Fruit fly (Drosophila melanogaster) whole organism, embryonic: ENCODE data around the gene CG13810.

ENCODE experiments used
- CG12155 ChIP-seq: fragments of 200-800 bp; sonication (Bioruptor generic); optimal IDR thresholded peaks from 3 replicates; lab custom pipeline; 2016; ENCODE audit warnings: missing biosample characterization, missing genetic modification characterization
- CG13123 ChIP-seq: fragments of 200-800 bp; sonication (Bioruptor generic); optimal IDR thresholded peaks from 2 replicates; lab custom pipeline; 2016; ENCODE audit warnings: missing biosample characterization, missing genetic modification characterization
- CG13287 ChIP-seq: fragments of 200-800 bp; sonication (Bioruptor generic); IDR thresholded peaks from 2 replicates; pipeline ENCODE4 v1.3.6; 2022; ENCODE audit warnings: missing biosample characterization, missing genetic modification characterization; ENCODE audit not compliant: partially characterized antibody
- CG13296 ChIP-seq: fragments of 200-800 bp; sonication (Bioruptor generic); optimal IDR thresholded peaks from 3 replicates; lab custom pipeline; 2018; ENCODE audit warnings: missing biosample characterization, mild to moderate bottlenecking, missing genetic modification characterization
- CG1602 ChIP-seq: fragments of 200-800 bp; sonication (Bioruptor generic); optimal IDR thresholded peaks from 3 replicates; lab custom pipeline; 2016; ENCODE audit warnings: missing biosample characterization, missing genetic modification characterization
- CG1603 ChIP-seq: fragments of 200-800 bp; sonication (Bioruptor generic); optimal IDR thresholded peaks from 2 replicates; lab custom pipeline; 2019; ENCODE audit warnings: missing biosample characterization, mild to moderate bottlenecking, missing genetic modification characterization, moderate library complexity
- CG16863 ChIP-seq: fragments of 200-800 bp; sonication (Bioruptor generic); optimal IDR thresholded peaks from 3 replicates; lab custom pipeline; 2016; ENCODE audit warnings: missing biosample characterization, missing genetic modification characterization
- CG17186 ChIP-seq: fragments of 200-800 bp; sonication (Bioruptor generic); optimal IDR thresholded peaks from 3 replicates; lab custom pipeline; 2017; ENCODE audit warnings: missing biosample characterization, missing genetic modification reagents, missing genetic modification characterization
- CG17385 ChIP-seq: fragments of 200-800 bp; sonication (Bioruptor generic); optimal IDR thresholded peaks from 3 replicates; lab custom pipeline; 2018; ENCODE audit warnings: missing biosample characterization, mild to moderate bottlenecking, missing genetic modification characterization
- CG17568 ChIP-seq: fragments of 200-800 bp; sonication (Bioruptor generic); optimal IDR thresholded peaks from 2 replicates; lab custom pipeline; 2018; ENCODE audit warnings: missing biosample characterization, mild to moderate bottlenecking, missing genetic modification characterization, moderate library complexity
- CG18011 ChIP-seq: fragments of 200-800 bp; sonication (Bioruptor generic); optimal IDR thresholded peaks from 2 replicates; lab custom pipeline; 2017; ENCODE audit warnings: missing biosample characterization, missing genetic modification characterization, mild to moderate bottlenecking, moderate library complexity, missing genotype
- CG18619 ChIP-seq: fragments of 200-800 bp; sonication (Bioruptor generic); optimal IDR thresholded peaks from 3 replicates; lab custom pipeline; 2017; ENCODE audit warnings: missing biosample characterization, mild to moderate bottlenecking, missing genetic modification characterization
- CG2120 ChIP-seq: fragments of 200-800 bp; sonication (Bioruptor generic); optimal IDR thresholded peaks from 3 replicates; lab custom pipeline; 2016; ENCODE audit warnings: missing biosample characterization, missing genetic modification characterization
- CG2129 ChIP-seq: fragments of 200-800 bp; sonication (Bioruptor generic); IDR thresholded peaks from 2 replicates; pipeline ENCODE4 v1.3.6; 2022; ENCODE audit warnings: missing biosample characterization, missing genetic modification characterization; ENCODE audit not compliant: partially characterized antibody
- CG2875 ChIP-seq: fragments of 200-800 bp; sonication (Bioruptor generic); optimal IDR thresholded peaks from 2 replicates; lab custom pipeline; 2017; ENCODE audit warnings: missing biosample characterization, mild to moderate bottlenecking, missing genetic modification characterization, missing genetic modification reagents
- CG2889 ChIP-seq: fragments of 200-800 bp; sonication (Bioruptor generic); IDR thresholded peaks from 3 replicates; pipeline ENCODE4 v1.3.6; 2022; ENCODE audit warnings: missing biosample characterization, missing genetic modification characterization
- CG4424 ChIP-seq: fragments of 200-800 bp; sonication (Bioruptor generic); optimal IDR thresholded peaks from 3 replicates; lab custom pipeline; 2016; ENCODE audit warnings: missing biosample characterization, missing genetic modification characterization
- CG4854 ChIP-seq: fragments of 200-800 bp; sonication (Bioruptor generic); optimal IDR thresholded peaks from 2 replicates; lab custom pipeline; 2016; ENCODE audit warnings: missing biosample characterization, missing genetic modification characterization, inconsistent platforms
- CG8281 ChIP-seq: fragments of 200-800 bp; sonication (Bioruptor generic); optimal IDR thresholded peaks from 2 replicates; lab custom pipeline; 2018; ENCODE audit warnings: missing biosample characterization, mild to moderate bottlenecking, missing genetic modification characterization, moderate library complexity
- CG8359 ChIP-seq: fragments of 200-800 bp; sonication (Bioruptor generic); optimal IDR thresholded peaks from 2 replicates; lab custom pipeline; 2017; ENCODE audit warnings: missing biosample characterization, mild to moderate bottlenecking, missing genetic modification characterization, borderline replicate concordance
- Chrac-16 ChIP-seq: fragments of 200-800 bp; sonication (Bioruptor generic); optimal IDR thresholded peaks from 3 replicates; lab custom pipeline; 2016; ENCODE audit warnings: missing biosample characterization, missing genetic modification characterization
- D19B ChIP-seq: fragments of 200-800 bp; sonication (Bioruptor generic); optimal IDR thresholded peaks from 2 replicates; lab custom pipeline; 2017; ENCODE audit warnings: missing biosample characterization, mild to moderate bottlenecking, missing genetic modification characterization
- Drgx ChIP-seq: fragments of 200-800 bp; sonication (Bioruptor generic); IDR thresholded peaks from 2 replicates; pipeline ENCODE4 v1.3.6; 2022; ENCODE audit warnings: missing biosample characterization, missing genetic modification characterization
- Eip74EF ChIP-seq, 2 experiments: fragments of 200-800 bp in 1 of 2; fragments of >200 bp in 1 of 2; sonication (Bioruptor generic) in 1 of 2; optimal IDR thresholded peaks; 2 replicates each; lab custom pipeline; 2017 to 2019; ENCODE audit warnings: missing biosample characterization in 2 of 2, missing genetic modification characterization in 2 of 2, mild to moderate bottlenecking in 1 of 2, moderate library complexity in 1 of 2
- Ets97D ChIP-seq: fragments of 200-800 bp; sonication (Bioruptor generic); optimal IDR thresholded peaks from 3 replicates; lab custom pipeline; 2016; ENCODE audit warnings: missing biosample characterization, missing genetic modification characterization
- HLH4C ChIP-seq: fragments of 200-800 bp; sonication (Bioruptor generic); IDR thresholded peaks from 3 replicates; pipeline ENCODE4 v1.3.6; 2022; ENCODE audit warnings: missing biosample characterization, missing genetic modification characterization; ENCODE audit not compliant: partially characterized antibody
- Hr51 ChIP-seq, 2 experiments: fragments of 200-800 bp; sonication (Bioruptor generic); optimal IDR thresholded peaks; 2 replicates in 1 of 2; 3 replicates in 1 of 2; lab custom pipeline; 2016 to 2018; ENCODE audit warnings: missing biosample characterization in 2 of 2, missing genetic modification characterization in 2 of 2, mild to moderate bottlenecking in 1 of 2, moderate library complexity in 1 of 2
- Lim3 ChIP-seq: fragments of 200-800 bp; sonication (Bioruptor generic); IDR thresholded peaks from 2 replicates; pipeline ENCODE4 v1.3.6; 2022; ENCODE audit warnings: missing biosample characterization, missing genetic modification characterization
- MBD-R2 ChIP-seq: fragments of 200-800 bp; sonication (Bioruptor generic); IDR thresholded peaks from 2 replicates; pipeline ENCODE4 v1.3.6; 2022; ENCODE audit warnings: missing biosample characterization, missing genetic modification characterization
- Oli ChIP-seq: fragments of 200-800 bp; sonication (Bioruptor generic); optimal IDR thresholded peaks from 2 replicates; lab custom pipeline; 2018; ENCODE audit warnings: missing biosample characterization, mild to moderate bottlenecking, missing genetic modification characterization, moderate library complexity
- al ChIP-seq: fragments of 200-800 bp; sonication (Bioruptor generic); IDR thresholded peaks from 2 replicates; pipeline ENCODE4 v1.3.6; 2022; ENCODE audit warnings: missing biosample characterization, missing genetic modification characterization
- ase ChIP-seq: fragments of 200-800 bp; sonication (Bioruptor generic); IDR thresholded peaks from 3 replicates; pipeline ENCODE4 v1.3.6; 2022; ENCODE audit warnings: missing biosample characterization, missing genetic modification characterization
- bcd ChIP-seq: fragments of 200-800 bp; sonication (Bioruptor generic); optimal IDR thresholded peaks from 2 replicates; lab custom pipeline; 2017; ENCODE audit warnings: missing biosample characterization, mild to moderate bottlenecking, missing genetic modification characterization
- bowl ChIP-seq: fragments of 200-800 bp; sonication (Bioruptor generic); IDR thresholded peaks from 2 replicates; pipeline ENCODE4 v1.3.6; 2022; ENCODE audit warnings: missing biosample characterization, missing genetic modification characterization
- emc ChIP-seq: fragments of 200-800 bp; sonication (Bioruptor generic); optimal IDR thresholded peaks from 2 replicates; lab custom pipeline; 2016; ENCODE audit warnings: missing biosample characterization, missing genetic modification characterization
- fd3F ChIP-seq: fragments of 200-800 bp; sonication (Bioruptor generic); optimal IDR thresholded peaks from 2 replicates; lab custom pipeline; 2018; ENCODE audit warnings: missing biosample characterization, mild to moderate bottlenecking, missing genetic modification characterization, moderate library complexity
- gcm ChIP-seq: fragments of 200-800 bp; sonication (Bioruptor generic); optimal IDR thresholded peaks from 2 replicates; lab custom pipeline; 2019; ENCODE audit warnings: missing biosample characterization, mild to moderate bottlenecking, missing genetic modification characterization, moderate library complexity
- gem ChIP-seq: fragments of 200-800 bp; sonication (Bioruptor generic); optimal IDR thresholded peaks from 2 replicates; lab custom pipeline; 2019; ENCODE audit warnings: missing biosample characterization, mild to moderate bottlenecking, missing genetic modification characterization, moderate library complexity
- her ChIP-seq: fragments of 200-800 bp; sonication (Bioruptor generic); optimal IDR thresholded peaks from 2 replicates; lab custom pipeline; 2016; ENCODE audit warnings: missing biosample characterization, missing genetic modification characterization
- kay ChIP-seq: fragments of 200-800 bp; sonication (Bioruptor generic); optimal IDR thresholded peaks from 2 replicates; lab custom pipeline; 2016; ENCODE audit warnings: missing biosample characterization, missing genetic modification characterization
- lab ChIP-seq: fragments of 200-800 bp; sonication (Bioruptor generic); optimal IDR thresholded peaks from 3 replicates; lab custom pipeline; 2017; ENCODE audit warnings: missing biosample characterization, missing genetic modification characterization, mild to moderate bottlenecking, moderate library complexity, missing genetic modification reagents
- lola ChIP-seq, 3 experiments: fragments of >200 bp in 2 of 3; fragments of 200-800 bp in 1 of 3; sonication (Bioruptor generic) in 1 of 3; optimal IDR thresholded peaks; 2 replicates each; lab custom pipeline; 2017 to 2019; ENCODE audit warnings: missing biosample characterization in 3 of 3, missing genetic modification characterization in 3 of 3, mild to moderate bottlenecking in 1 of 3, moderate library complexity in 1 of 3
- pan ChIP-seq, 4 experiments: fragments of >200 bp in 3 of 4; fragments of 200-800 bp in 1 of 4; sonication (Bioruptor generic) in 1 of 4; optimal IDR thresholded peaks in 3 of 4; IDR thresholded peaks in 1 of 4; 2 replicates each; pipeline versions ENCODE4 v1.3.6 to Lab custom; 2017 to 2022; ENCODE audit warnings: missing biosample characterization in 2 of 4, missing genetic modification characterization in 2 of 4, mixed read lengths in 1 of 4
- psq ChIP-seq: fragments of 200-800 bp; sonication (Bioruptor generic); optimal IDR thresholded peaks from 2 replicates; lab custom pipeline; 2017; ENCODE audit warnings: missing biosample characterization, missing genetic modification characterization
- pum ChIP-seq: fragments of 200-800 bp; sonication (Bioruptor generic); optimal IDR thresholded peaks from 2 replicates; lab custom pipeline; 2016; ENCODE audit warnings: missing biosample characterization, missing genetic modification characterization
- run ChIP-seq: fragments of 200-800 bp; sonication (Bioruptor generic); optimal IDR thresholded peaks from 3 replicates; lab custom pipeline; 2018; ENCODE audit warnings: missing biosample characterization, mild to moderate bottlenecking, missing genetic modification characterization
- unc-4 ChIP-seq: fragments of 200-800 bp; sonication (Bioruptor generic); IDR thresholded peaks from 2 replicates; pipeline ENCODE4 v1.3.6; 2022; ENCODE audit warnings: missing biosample characterization, missing genetic modification characterization; ENCODE audit not compliant: partially characterized antibody

Gene CG13810

dm6 chr3L:2151588-2152372 is 34.0 kb upstream of the CG13810 start, which contains the start of gene zormin (continued):
- TF ChIP-seq Lim3 (GFP tag; lab: Robert Waterston, UW), result no peak
- TF ChIP-seq D19B, result peak; percentile 93
- TF ChIP-seq CG2129 (GFP tag; lab: Robert Waterston, UW), result no peak
- no peak for TF ChIP-seq psq (GFP tag; lab: Kevin White, UChicago)
- TF ChIP-seq lola (GFP tag; optimal IDR thresholded peaks at IDR 0.05; lab: Kevin White, UChicago), result no peak
- TF ChIP-seq run (tag; lab: Kevin White, UChicago), result no peak
- TF ChIP-seq bcd (GFP tag; lab: Kevin White, UChicago), result no peak
- TF ChIP-seq Chrac-16 (GFP tag; lab: Kevin White, UChicago), result no peak
- no peak for TF ChIP-seq CG8359 (GFP tag; lab: Kevin White, UChicago)
- no peak for TF ChIP-seq her (GFP tag; lab: Kevin White, UChicago)
- no peak for TF ChIP-seq CG17186
- peak; percentile 39 for TF ChIP-seq CG1603 (tag; lab: Kevin White, UChicago)
- no peak for TF ChIP-seq fd3F (GFP tag; lab: Kevin White, UChicago)
- no peak for TF ChIP-seq CG4854 (GFP tag; lab: Kevin White, UChicago)
- peak; percentile 47 for TF ChIP-seq gem (tag; lab: Kevin White, UChicago)
- TF ChIP-seq CG16863 (GFP tag; lab: Kevin White, UChicago), result no peak
- TF ChIP-seq CG13287 (GFP tag; lab: Robert Waterston, UW), result peak; percentile 54
- peak; percentile 44; the same call in 1 of the 2 replicates for TF ChIP-seq unc-4
- no peak for TF ChIP-seq CG2875
- TF ChIP-seq CG17568 (GFP tag; lab: Kevin White, UChicago), result no peak
- TF ChIP-seq HLH4C (GFP tag; lab: Robert Waterston, UW), result no peak
- peak; percentile 4 for TF ChIP-seq Oli (tag; lab: Kevin White, UChicago)
- no peak for TF ChIP-seq CG2120 (GFP tag; lab: Kevin White, UChicago)
- no peak for TF ChIP-seq pan (optimal IDR thresholded peaks at IDR 0.05; lab: Kevin White, UChicago)
- TF ChIP-seq pan (GFP tag; optimal IDR thresholded peaks at IDR 0.05 in 1 of 2, IDR thresholded peaks at IDR 0.05 in 1 of 2), result no peak
- no peak for TF ChIP-seq CG2889 (GFP tag; lab: Robert Waterston, UW)
- peak; percentile 50; the same call in 1 of the 3 replicates for TF ChIP-seq ase
- TF ChIP-seq al, result no peak
- no peak for TF ChIP-seq CG12155 (GFP tag; lab: Kevin White, UChicago)
- TF ChIP-seq CG8281 (tag; lab: Kevin White, UChicago), result no peak
- TF ChIP-seq MBD-R2 (GFP tag; lab: Robert Waterston, UW), result no peak
- peak; percentile 32 for TF ChIP-seq CG4424 (GFP tag; lab: Kevin White, UChicago)
- no peak for TF ChIP-seq CG13296 (GFP tag; lab: Kevin White, UChicago)
- peak in 1 of 2 experiments; percentile 35 for TF ChIP-seq Hr51 (GFP tag; optimal IDR thresholded peaks at IDR 0.05; lab: Kevin White, UChicago)
- no peak for TF ChIP-seq emc (GFP tag; lab: Kevin White, UChicago)
- no peak for TF ChIP-seq CG18011 (GFP tag; lab: Kevin White, UChicago)
- TF ChIP-seq bowl, result no peak
- TF ChIP-seq CG13123 (GFP tag; lab: Kevin White, UChicago), result no peak
- no peak for TF ChIP-seq kay
- no peak for TF ChIP-seq CG1602
- no peak for TF ChIP-seq CG18619 (GFP tag; lab: Kevin White, UChicago)
- peak; percentile 32 for TF ChIP-seq lab (GFP tag; lab: Kevin White, UChicago)
- no peak for TF ChIP-seq Ets97D
- TF ChIP-seq gcm (GFP tag; lab: Kevin White, UChicago), result peak; percentile 20
- peak; percentile 33 for TF ChIP-seq pum (GFP tag; lab: Kevin White, UChicago)
- TF ChIP-seq Eip74EF (GFP tag; optimal IDR thresholded peaks at IDR 0.05; lab: Kevin White, UChicago), result peak in 1 of 2 experiments; percentile 41
- TF ChIP-seq CG17385 (GFP tag; lab: Kevin White, UChicago), result no peak
- TF ChIP-seq Drgx (GFP tag; lab: Robert Waterston, UW), result peak; percentile 49; the same call in 1 of the 2 replicates
